Fruit fly (Drosophila melanogaster): ENCODE data around the gene CG15525.

dm6 chr3R:29963102-29963501 is 34.4 kb downstream of the CG15525 start:
- TF ChIP-seq psq (optimal IDR thresholded peaks at IDR 0.05) (no peak), Dll (optimal IDR thresholded peaks at IDR 0.05) (no peak), CG8478 (optimal IDR thresholded peaks at IDR 0.05) (no peak), usp (GFP tag; optimal IDR thresholded peaks at IDR 0.05) (no peak), EcR (GFP tag; optimal IDR thresholded peaks at IDR 0.05) (no peak)
